Fruit fly (Drosophila melanogaster): ENCODE measurements around the gene CG32815.

CG32815 gene

DNA sequence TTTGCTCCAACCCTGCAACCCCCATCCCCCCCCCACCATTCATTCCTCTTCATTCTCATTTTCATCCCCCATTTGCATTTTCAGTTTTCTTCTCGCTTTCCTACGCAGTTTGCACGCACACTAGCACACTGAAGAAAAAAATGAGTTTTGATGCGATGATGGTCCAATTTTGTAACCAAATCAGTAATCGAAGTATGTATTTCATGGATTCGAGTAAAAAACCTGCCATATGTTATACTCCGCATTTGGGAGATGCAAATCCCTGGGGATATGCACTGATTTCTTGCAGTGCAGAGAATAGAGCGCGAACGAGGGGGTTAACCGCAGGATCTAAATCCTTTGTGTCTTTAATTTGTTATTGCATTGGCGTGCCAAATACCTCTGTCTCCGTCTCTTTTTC is 23.6 kb downstream of the CG32815 start (continued):
- TF ChIP-seq sens (GFP tag) (peak; percentile 90), CG3838 (GFP tag; optimal IDR thresholded peaks at IDR 0.05) (no peak), croc (GFP tag; conservative IDR thresholded peaks at IDR 0.05) (0 out of 3 replicates have a peak, but pooled peaks have one; percentile 30), CG4282 (GFP tag; optimal IDR thresholded peaks at IDR 0.05) (no peak), oc (tag; optimal IDR thresholded peaks at IDR 0.05) (peak; percentile 30), CG4617 (GFP tag; optimal IDR thresholded peaks at IDR 0.05; ENCODE audit: borderline replicate concordance) (no peak), tx (GFP tag; optimal IDR thresholded peaks at IDR 0.05) (peak; percentile 37), CG12155 (GFP tag; optimal IDR thresholded peaks at IDR 0.05) (no peak), CG7928 (GFP tag; optimal IDR thresholded peaks at IDR 0.05) (no peak), Spps (tag; optimal IDR thresholded peaks at IDR 0.05) (no peak), fd3F (GFP tag; optimal IDR thresholded peaks at IDR 0.05) (peak; percentile 30), Trl (optimal IDR thresholded peaks at IDR 0.05) (no peak), Trl (GFP tag; optimal IDR thresholded peaks at IDR 0.05) (peak; percentile 62), toy (GFP tag; IDR thresholded peaks at IDR 0.05) (no peak), esg (GFP tag; conservative IDR thresholded peaks at IDR 0.05) (peak; percentile 64), dimm (GFP tag; IDR thresholded peaks at IDR 0.05) (0 out of 2 replicates have a peak, but pooled peaks have one; percentile 19), corto (GFP tag; optimal IDR thresholded peaks at IDR 0.05) (no peak), Fer3 (tag; optimal IDR thresholded peaks at IDR 0.05) (peak; percentile 63), sisA (GFP tag; IDR thresholded peaks at IDR 0.05) (peak; percentile 75), sima (GFP tag; optimal IDR thresholded peaks at IDR 0.05) (no peak), Adf1 (GFP tag; IDR thresholded peaks at IDR 0.05) (no peak), CG30431 (GFP tag; optimal IDR thresholded peaks at IDR 0.05) (peak; percentile 36), CG17568 (GFP tag; optimal IDR thresholded peaks at IDR 0.05) (no peak), CG15479 (GFP tag; optimal IDR thresholded peaks at IDR 0.05) (no peak), cg (GFP tag; optimal IDR thresholded peaks at IDR 0.05) (no peak), CG34376 (GFP tag; optimal IDR thresholded peaks at IDR 0.05) (no peak), tio (GFP tag; optimal IDR thresholded peaks at IDR 0.05) (peak; percentile 14), Nf-YB (GFP tag; optimal IDR thresholded peaks at IDR 0.05) (peak; percentile 17), ems (GFP tag; optimal IDR thresholded peaks at IDR 0.05) (peak; percentile 12), fd96Cb (tag; optimal IDR thresholded peaks at IDR 0.05) (peak; percentile 61), inv (GFP tag; IDR thresholded peaks at IDR 0.05; ENCODE audit: partially characterized antibody) (no peak), chinmo (GFP tag; IDR thresholded peaks at IDR 0.05; ENCODE audit: partially characterized antibody) (no peak), pfk (GFP tag; optimal IDR thresholded peaks at IDR 0.05) (no peak), sna (GFP tag; IDR thresholded peaks at IDR 0.05; ENCODE audit: partially characterized antibody) (no peak), CG11695 (GFP tag; IDR thresholded peaks at IDR 0.05) (no peak), CG15601 (tag; optimal IDR thresholded peaks at IDR 0.05) (no peak), cwo (GFP tag; optimal IDR thresholded peaks at IDR 0.05) (peak; percentile 32), sug (tag; optimal IDR thresholded peaks at IDR 0.05) (no peak), seq (GFP tag; IDR thresholded peaks at IDR 0.05) (peak; percentile 57), chm (GFP tag; IDR thresholded peaks at IDR 0.05) (peak; percentile 38; the same call in 1 of the 2 replicates), CrebB (tag; optimal IDR thresholded peaks at IDR 0.05) (peak; percentile 0), ro (GFP tag; IDR thresholded peaks at IDR 0.05) (0 out of 2 replicates have a peak, but pooled peaks have one; percentile 24), p53 (GFP tag; optimal IDR thresholded peaks at IDR 0.05) (no peak), ken (GFP tag; IDR thresholded peaks at IDR 0.05) (peak; percentile 43; the same call in 1 of the 3 replicates), CG4820 (GFP tag; optimal IDR thresholded peaks at IDR 0.05) (peak; percentile 39), Oli (tag; optimal IDR thresholded peaks at IDR 0.05) (peak; percentile 66), scrt (GFP tag; optimal IDR thresholded peaks at IDR 0.05) (peak; percentile 29), Dad (GFP tag; optimal IDR thresholded peaks at IDR 0.05) (peak; percentile 3), HHEX (GFP tag; optimal IDR thresholded peaks at IDR 0.05) (peak; percentile 53), CG10431 (GFP tag; optimal IDR thresholded peaks at IDR 0.05) (no peak), Fer1 (GFP tag; optimal IDR thresholded peaks at IDR 0.05) (peak; percentile 75)
